Worm (Caenorhabditis elegans) whole organism, young adult: Measurements from ENCODE around the gene sna-3.

Source experiments
- C06A6.2 ChIP-seq: fragments of 200-800 bp; sonication (Bioruptor generic); conservative IDR thresholded peaks from 2 replicates; pipeline ENCODE4 v1.3.6; 2022; ENCODE audit warnings: missing genetic modification characterization, missing compliant biosample characterization
- F10E7.11 ChIP-seq: sonication (generic microtip); optimal IDR thresholded peaks from 2 replicates; lab custom pipeline; 2017; ENCODE audit warnings: mild to moderate bottlenecking, missing genetic modification characterization, moderate library complexity, missing compliant biosample characterization
- F22D6.2 ChIP-seq: sonication (generic microtip); optimal IDR thresholded peaks from 2 replicates; lab custom pipeline; 2016; ENCODE audit warnings: mild to moderate bottlenecking, missing genetic modification characterization, missing compliant biosample characterization
- F33H1.4 ChIP-seq: fragments of 200-800 bp; sonication (Bioruptor generic); IDR thresholded peaks from 2 replicates; pipeline ENCODE4 v1.3.6; 2022; ENCODE audit warnings: missing genetic modification reagents, missing genetic modification characterization, missing compliant biosample characterization
- F39B2.1 ChIP-seq: fragments of 200-800 bp; sonication (Bioruptor generic); IDR thresholded peaks from 2 replicates; pipeline ENCODE4 v1.3.6; 2022; ENCODE audit warnings: missing genetic modification reagents, missing genetic modification characterization, missing compliant biosample characterization
- F52B5.7 ChIP-seq: sonication (generic microtip); optimal IDR thresholded peaks from 2 replicates; lab custom pipeline; 2016; ENCODE audit warnings: mild to moderate bottlenecking, missing genetic modification characterization, missing compliant biosample characterization
- F55B11.4 ChIP-seq: sonication (generic microtip); optimal IDR thresholded peaks from 2 replicates; lab custom pipeline; 2016; ENCODE audit warnings: missing compliant biosample characterization, missing genetic modification characterization, borderline replicate concordance; ENCODE audit not compliant: insufficient read depth
- F57A8.1 ChIP-seq: fragments of 200-800 bp; sonication (Bioruptor generic); optimal IDR thresholded peaks from 2 replicates; lab custom pipeline; 2018; ENCODE audit warnings: mild to moderate bottlenecking, missing genetic modification characterization, moderate library complexity, missing compliant biosample characterization
- F57C9.4 ChIP-seq: sonication (generic microtip); optimal IDR thresholded peaks from 2 replicates; lab custom pipeline; 2017; ENCODE audit warnings: mild to moderate bottlenecking, missing genetic modification characterization, missing compliant biosample characterization
- K11D2.4 ChIP-seq: fragments of 200-800 bp; sonication (Bioruptor generic); IDR thresholded peaks from 2 replicates; pipeline ENCODE4 v1.3.6; 2022; ENCODE audit warnings: missing genetic modification reagents, missing genetic modification characterization, missing compliant biosample characterization
- K12H6.12 ChIP-seq: fragments of 200-800 bp; sonication (Bioruptor generic); optimal IDR thresholded peaks from 2 replicates; lab custom pipeline; 2018; ENCODE audit warnings: mild to moderate bottlenecking, missing genetic modification characterization, missing compliant biosample characterization
- Y67H2A.10 ChIP-seq: fragments of 200-800 bp; sonication (Bioruptor generic); conservative IDR thresholded peaks from 2 replicates; pipeline ENCODE4 v1.3.6; 2022; ENCODE audit warnings: missing genetic modification reagents, missing genetic modification characterization, missing compliant biosample characterization
- Y79H2A.3 ChIP-seq: fragments of 200-800 bp; sonication (Bioruptor generic); conservative IDR thresholded peaks from 2 replicates; pipeline ENCODE4 v1.3.6; 2022; ENCODE audit warnings: missing genetic modification reagents, missing genetic modification characterization, missing compliant biosample characterization
- Y95B8A.8 ChIP-seq: fragments of 200-800 bp; sonication (Bioruptor generic); IDR thresholded peaks from 2 replicates; pipeline ENCODE4 v1.3.6; 2022; ENCODE audit warnings: missing genetic modification reagents, missing genetic modification characterization, missing compliant biosample characterization
- aptf-2 ChIP-seq: fragments of 200-800 bp; sonication (Bioruptor generic); conservative IDR thresholded peaks from 2 replicates; pipeline ENCODE4 v1.3.6; 2022; ENCODE audit warnings: missing genetic modification reagents, missing genetic modification characterization, missing compliant biosample characterization
- atf-7 ChIP-seq: sonication (generic microtip); optimal IDR thresholded peaks from 2 replicates; lab custom pipeline; 2017; ENCODE audit warnings: mild to moderate bottlenecking, missing genetic modification characterization, missing compliant biosample characterization
- attf-6 ChIP-seq: fragments of 200-800 bp; sonication (Bioruptor generic); IDR thresholded peaks from 2 replicates; pipeline ENCODE4 v1.3.6; 2022; ENCODE audit warnings: missing genetic modification reagents, missing genetic modification characterization, missing compliant biosample characterization
- bed-1 ChIP-seq: fragments of 200-800 bp; sonication (Bioruptor generic); IDR thresholded peaks from 2 replicates; pipeline ENCODE4 v1.3.6; 2022; ENCODE audit warnings: missing genetic modification reagents, missing genetic modification characterization, missing compliant biosample characterization
- bed-2 ChIP-seq: fragments of 200-800 bp; sonication (Bioruptor generic); IDR thresholded peaks from 2 replicates; pipeline ENCODE4 v1.3.6; 2022; ENCODE audit warnings: missing genetic modification reagents, missing genetic modification characterization, missing compliant biosample characterization
- cebp-1 ChIP-seq, 2 experiments: fragments of 200-800 bp in 1 of 2; sonication (Bioruptor generic) in 1 of 2; sonication (generic microtip) in 1 of 2; IDR thresholded peaks in 1 of 2; optimal IDR thresholded peaks in 1 of 2; 2 replicates each; pipeline versions ENCODE4 v1.3.6 to Lab custom; 2017 to 2022; ENCODE audit warnings: missing compliant biosample characterization in 2 of 2, missing genetic modification characterization in 2 of 2, mild to moderate bottlenecking in 1 of 2, missing genetic modification reagents in 1 of 2, moderate library complexity in 1 of 2
- cebp-2 ChIP-seq: fragments of 200-800 bp; sonication (Bioruptor generic); IDR thresholded peaks from 2 replicates; pipeline ENCODE4 v1.3.6; 2022; ENCODE audit warnings: missing genetic modification characterization, missing compliant biosample characterization
- ceh-91 ChIP-seq: fragments of 200-800 bp; sonication (Bioruptor generic); IDR thresholded peaks from 2 replicates; pipeline ENCODE4 v1.3.6; 2022; ENCODE audit warnings: missing genetic modification reagents, missing genetic modification characterization, missing compliant biosample characterization
- dpff-1 ChIP-seq: sonication (generic microtip); optimal IDR thresholded peaks from 2 replicates; lab custom pipeline; 2017; ENCODE audit warnings: mild to moderate bottlenecking, missing genetic modification characterization, missing compliant biosample characterization
- efl-1 ChIP-seq: fragments of 150-350 bp; optimal IDR thresholded peaks from 2 replicates; lab custom pipeline; 2014; ENCODE audit warnings: missing biosample characterization, missing genetic modification reagents, missing genetic modification characterization
- egl-44 ChIP-seq: fragments of 200-800 bp; sonication (Bioruptor generic); IDR thresholded peaks from 2 replicates; pipeline ENCODE4 v1.3.6; 2022; ENCODE audit warnings: missing genetic modification reagents, missing genetic modification characterization, missing compliant biosample characterization
- egrh-3 ChIP-seq: fragments of 200-800 bp; sonication (Bioruptor generic); IDR thresholded peaks from 2 replicates; pipeline ENCODE4 v1.3.6; 2022; ENCODE audit warnings: missing genetic modification reagents, missing genetic modification characterization, missing compliant biosample characterization
- him-1 ChIP-seq: sonication (generic microtip); optimal IDR thresholded peaks from 2 replicates; lab custom pipeline; 2016; ENCODE audit warnings: missing genotype, missing genetic modification reagents, missing genetic modification characterization, missing compliant biosample characterization
- hmg-1.2 ChIP-seq: fragments of 200-800 bp; sonication (Bioruptor generic); IDR thresholded peaks from 2 replicates; pipeline ENCODE4 v1.3.6; 2022; ENCODE audit warnings: missing genetic modification reagents, missing genetic modification characterization, missing compliant biosample characterization
- hmg-20 ChIP-seq: fragments of 200-800 bp; sonication (Bioruptor generic); IDR thresholded peaks from 2 replicates; pipeline ENCODE4 v1.3.6; 2022; ENCODE audit warnings: missing genetic modification reagents, missing genetic modification characterization, missing compliant biosample characterization
- let-526 ChIP-seq: fragments of 200-800 bp; sonication (Bioruptor generic); IDR thresholded peaks from 2 replicates; pipeline ENCODE4 v1.3.6; 2022; ENCODE audit warnings: missing genetic modification reagents, missing genetic modification characterization, missing compliant biosample characterization
- lin-26 ChIP-seq: fragments of 200-800 bp; sonication (Bioruptor generic); IDR thresholded peaks from 2 replicates; pipeline ENCODE4 v1.3.6; 2022; ENCODE audit warnings: missing genetic modification reagents, missing genetic modification characterization, missing compliant biosample characterization
- lin-35 ChIP-seq, 3 experiments: fragments of 150-350 bp in 2 of 3; sonication (generic microtip) in 1 of 3; optimal IDR thresholded peaks; 2 replicates each; lab custom pipeline; 2014 to 2018; ENCODE audit warnings: missing biosample characterization in 3 of 3, missing genetic modification characterization in 3 of 3, missing genetic modification reagents in 3 of 3
- madf-10 ChIP-seq: sonication (generic microtip); optimal IDR thresholded peaks from 2 replicates; lab custom pipeline; 2016; ENCODE audit warnings: mild to moderate bottlenecking, missing genetic modification characterization, missing compliant biosample characterization
- madf-3 ChIP-seq: fragments of 200-800 bp; sonication (Bioruptor generic); IDR thresholded peaks from 2 replicates; pipeline ENCODE4 v1.3.6; 2022; ENCODE audit warnings: missing genetic modification reagents, missing genetic modification characterization, missing compliant biosample characterization
- nfya-1 ChIP-seq: sonication (generic microtip); optimal IDR thresholded peaks from 2 replicates; lab custom pipeline; 2017; ENCODE audit warnings: antibody characterized with exemption, missing compliant biosample characterization, missing genetic modification characterization, borderline replicate concordance; ENCODE audit not compliant: insufficient read depth
- nfya-2 ChIP-seq: fragments of 200-800 bp; sonication (Bioruptor generic); IDR thresholded peaks from 2 replicates; pipeline ENCODE4 v1.3.6; 2022; ENCODE audit warnings: missing genetic modification reagents, missing genetic modification characterization, missing compliant biosample characterization
- nfyb-1 ChIP-seq: fragments of 200-800 bp; sonication (Bioruptor generic); IDR thresholded peaks from 2 replicates; pipeline ENCODE4 v1.3.6; 2022; ENCODE audit warnings: missing genetic modification reagents, missing genetic modification characterization, missing compliant biosample characterization
- nhr-179 ChIP-seq: sonication (generic microtip); optimal IDR thresholded peaks from 2 replicates; lab custom pipeline; 2016; ENCODE audit warnings: mild to moderate bottlenecking, missing genetic modification characterization, missing compliant biosample characterization
- nhr-27 ChIP-seq: fragments of 200-800 bp; sonication (Bioruptor generic); optimal IDR thresholded peaks from 2 replicates; lab custom pipeline; 2018; ENCODE audit warnings: mild to moderate bottlenecking, missing genetic modification characterization, moderate library complexity, missing compliant biosample characterization
- rcor-1 ChIP-seq: fragments of 200-800 bp; sonication (Bioruptor generic); IDR thresholded peaks from 2 replicates; pipeline ENCODE4 v1.3.6; 2022; ENCODE audit warnings: missing genetic modification reagents, missing genetic modification characterization, missing compliant biosample characterization
- sdz-38 ChIP-seq: sonication (generic microtip); optimal IDR thresholded peaks from 2 replicates; lab custom pipeline; 2016; ENCODE audit warnings: missing genotype, missing genetic modification characterization, missing compliant biosample characterization
- snpc-1.1 ChIP-seq: sonication (generic microtip); optimal IDR thresholded peaks from 2 replicates; lab custom pipeline; 2017; ENCODE audit warnings: missing genetic modification characterization, mild to moderate bottlenecking, missing compliant biosample characterization, antibody characterized with exemption, moderate library complexity, missing genotype, missing genetic modification reagents; ENCODE audit not compliant: insufficient read depth
- unc-130 ChIP-seq: sonication (generic microtip); optimal IDR thresholded peaks from 2 replicates; lab custom pipeline; 2016; ENCODE audit warnings: missing genetic modification reagents, missing genetic modification characterization, missing compliant biosample characterization
- xnd-1 ChIP-seq: sonication (generic microtip); optimal IDR thresholded peaks from 2 replicates; lab custom pipeline; 2016; ENCODE audit warnings: missing genotype, missing genetic modification reagents, missing genetic modification characterization, missing compliant biosample characterization
- ztf-25 ChIP-seq: fragments of 200-800 bp; sonication (Bioruptor generic); IDR thresholded peaks from 2 replicates; pipeline ENCODE4 v1.3.6; 2022; ENCODE audit warnings: missing genetic modification reagents, missing genetic modification characterization, missing compliant biosample characterization
- ztf-26 ChIP-seq: sonication (generic microtip); optimal IDR thresholded peaks from 2 replicates; lab custom pipeline; 2017; ENCODE audit warnings: missing genetic modification characterization, missing compliant biosample characterization
- ztf-6 ChIP-seq: fragments of 200-800 bp; sonication (Bioruptor generic); IDR thresholded peaks from 2 replicates; pipeline ENCODE4 v1.3.6; 2022; ENCODE audit warnings: missing genetic modification reagents, missing genetic modification characterization, missing compliant biosample characterization

Gene sna-3

DNA sequence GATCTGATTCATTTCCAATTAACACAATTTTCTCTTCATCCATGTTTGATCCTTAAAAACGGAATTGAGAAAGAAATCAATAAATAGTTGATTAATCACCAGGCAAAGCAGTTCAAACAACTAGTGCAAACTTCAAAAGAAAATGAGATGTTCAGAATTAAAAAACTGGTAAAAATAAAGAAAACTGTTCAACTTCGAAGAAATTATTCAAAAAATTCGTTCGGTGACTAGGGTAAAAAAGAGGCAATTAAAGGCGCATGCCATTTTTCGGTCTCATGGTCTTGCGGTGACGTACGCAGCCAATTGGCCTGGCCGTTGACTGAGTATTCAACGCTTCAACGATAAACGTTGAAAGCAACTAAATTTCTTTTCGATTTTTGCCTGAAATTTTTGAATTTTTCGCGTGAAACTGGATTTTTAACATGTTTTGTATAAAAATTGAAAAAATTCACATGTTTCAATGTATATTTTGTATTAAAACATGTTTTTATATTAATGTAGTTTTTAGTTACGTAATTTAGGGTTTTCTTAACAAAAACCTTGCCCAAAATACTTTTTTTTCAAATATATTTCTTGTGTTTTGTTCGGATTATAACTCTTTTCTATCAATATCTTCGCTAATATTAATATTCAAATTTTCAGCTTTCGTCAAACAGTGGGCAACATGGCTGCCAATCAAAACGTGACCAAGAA, at the start of gene sna-3, which contains the start of gene rps-3:
TSS of gene sna-3 (minus strand) at position 51 of the 693 bp plus-strand sequence.
TSS of gene rps-3 (plus strand) at position 643 of the 693 bp plus-strand sequence.
- TF ChIP-seq xnd-1 (tag; lab: Kevin White, UChicago), result no peak
- no peak for TF ChIP-seq Y67H2A.10
- TF ChIP-seq F57C9.4 (tag; lab: Kevin White, UChicago), result no peak
- TF ChIP-seq nfyb-1 (GFP tag; lab: Robert Waterston, UW), result 0 out of 2 replicates have a peak, but pooled peaks have one; percentile 53
- peak in 1 of 3 experiments; percentile 58 for TF ChIP-seq lin-35 (GFP tag; optimal IDR thresholded peaks at IDR 0.05; lab: Kevin White, UChicago)
- TF ChIP-seq aptf-2 (GFP tag; lab: Robert Waterston, UW), result no peak
- no peak for TF ChIP-seq F22D6.2 (tag; lab: Kevin White, UChicago)
- no peak for TF ChIP-seq nfya-2 (GFP tag; lab: Robert Waterston, UW)
- no peak for TF ChIP-seq dpff-1 (tag; lab: Kevin White, UChicago)
- TF ChIP-seq lin-26, result no peak
- TF ChIP-seq F57A8.1 (GFP tag; lab: Kevin White, UChicago), result no peak
- no peak for TF ChIP-seq bed-1 (GFP tag; lab: Robert Waterston, UW)
- no peak for TF ChIP-seq F10E7.11
- TF ChIP-seq cebp-1 (GFP tag; IDR thresholded peaks at IDR 0.05; lab: Robert Waterston, UW), result 0 out of 2 replicates have a peak, but pooled peaks have one; percentile 13
- TF ChIP-seq cebp-1 (tag; optimal IDR thresholded peaks at IDR 0.05; lab: Kevin White, UChicago), result peak; percentile 62
- TF ChIP-seq hmg-20 (GFP tag; lab: Robert Waterston, UW), result no peak
- TF ChIP-seq C06A6.2 (GFP tag; lab: Robert Waterston, UW), result no peak
- TF ChIP-seq him-1 (tag; lab: Kevin White, UChicago), result no peak
- no peak for TF ChIP-seq atf-7
- TF ChIP-seq nhr-27 (tag; lab: Kevin White, UChicago), result no peak
- no peak for TF ChIP-seq attf-6 (GFP tag; lab: Robert Waterston, UW)
- no peak for TF ChIP-seq K11D2.4 (GFP tag; lab: Robert Waterston, UW)
- TF ChIP-seq ztf-26 (tag; lab: Kevin White, UChicago), result no peak
- no peak for TF ChIP-seq ztf-25
- TF ChIP-seq ztf-6 (GFP tag; lab: Robert Waterston, UW), result no peak
- no peak for TF ChIP-seq F55B11.4 (tag; lab: Kevin White, UChicago)
- no peak for TF ChIP-seq nhr-179 (tag; lab: Kevin White, UChicago)
- TF ChIP-seq egl-44 (GFP tag; lab: Robert Waterston, UW), result no peak
- no peak for TF ChIP-seq Y79H2A.3
- no peak for TF ChIP-seq unc-130
- TF ChIP-seq ceh-91, result peak; percentile 38; the same call in 1 of the 2 replicates
- TF ChIP-seq snpc-1.1 (tag; lab: Kevin White, UChicago), result peak; percentile 66
- 0 out of 2 replicates have a peak, but pooled peaks have one; percentile 42 for TF ChIP-seq Y95B8A.8
- TF ChIP-seq F39B2.1, result no peak
- no peak for TF ChIP-seq F52B5.7
- no peak for TF ChIP-seq cebp-2 (GFP tag; lab: Robert Waterston, UW)
- no peak for TF ChIP-seq K12H6.12 (tag; lab: Kevin White, UChicago)
- TF ChIP-seq egrh-3 (GFP tag; lab: Robert Waterston, UW), result no peak
- no peak for TF ChIP-seq bed-2 (GFP tag; lab: Robert Waterston, UW)
- peak; percentile 48 for TF ChIP-seq efl-1 (GFP tag; lab: Kevin White, UChicago)
- 0 out of 2 replicates have a peak, but pooled peaks have one; percentile 20 for TF ChIP-seq madf-3 (GFP tag; lab: Robert Waterston, UW)
- TF ChIP-seq F33H1.4 (GFP tag; lab: Robert Waterston, UW), result peak; percentile 93
- peak; percentile 86 for TF ChIP-seq hmg-1.2 (GFP tag; lab: Robert Waterston, UW)
- TF ChIP-seq let-526 (GFP tag; lab: Robert Waterston, UW), result no peak
- no peak for TF ChIP-seq rcor-1 (GFP tag; lab: Robert Waterston, UW)
- TF ChIP-seq sdz-38 (tag; lab: Kevin White, UChicago), result no peak
- no peak for TF ChIP-seq madf-10 (tag; lab: Kevin White, UChicago)
- no peak for TF ChIP-seq nfya-1 (tag; lab: Kevin White, UChicago)
